Worm (Caenorhabditis elegans) whole organism, L1 larva: Measurements from ENCODE around the gene D1044.6.

Source experiments
- aly-2 ChIP-seq: fragments of 150-350 bp; optimal IDR thresholded peaks from 2 replicates; lab custom pipeline; 2014; ENCODE audit warnings: missing biosample characterization, missing genetic modification characterization
- fkh-10 ChIP-seq: sonication (generic microtip); optimal IDR thresholded peaks from 2 replicates; lab custom pipeline; 2017; ENCODE audit warnings: missing biosample characterization, missing genetic modification reagents, missing genetic modification characterization
- jun-1 ChIP-seq: fragments of 150-350 bp; optimal IDR thresholded peaks from 2 replicates; lab custom pipeline; 2014; ENCODE audit warnings: missing biosample characterization, missing genetic modification reagents, missing genetic modification characterization
- mep-1 ChIP-seq: fragments of 150-350 bp; optimal IDR thresholded peaks from 2 replicates; lab custom pipeline; 2014; ENCODE audit warnings: missing biosample characterization, missing genetic modification characterization
- nhr-11 ChIP-seq: fragments of 150-350 bp; optimal IDR thresholded peaks from 2 replicates; lab custom pipeline; 2014; ENCODE audit warnings: missing biosample characterization, missing genetic modification characterization
- nhr-12 ChIP-seq: sonication (generic microtip); optimal IDR thresholded peaks from 2 replicates; lab custom pipeline; 2017; ENCODE audit warnings: missing biosample characterization, missing genetic modification characterization
- sox-4 ChIP-seq: sonication (generic microtip); optimal IDR thresholded peaks from 2 replicates; lab custom pipeline; 2016; ENCODE audit warnings: missing genetic modification characterization, missing compliant biosample characterization
- vab-15 ChIP-seq: sonication (generic microtip); optimal IDR thresholded peaks from 2 replicates; lab custom pipeline; 2017; ENCODE audit warnings: missing genotype, mild to moderate bottlenecking, missing genetic modification characterization, missing compliant biosample characterization
- zag-1 ChIP-seq: fragments of 150-350 bp; optimal IDR thresholded peaks from 2 replicates; lab custom pipeline; 2014; ENCODE audit warnings: missing biosample characterization, missing genetic modification characterization

ce11 chrIII:5487087-5487603, 55.8 kb downstream of the D1044.6 start, which contains the start of gene osg-1:
- TF ChIP-seq aly-2 (tag; lab: Kevin White, UChicago): no peak
- no peak for TF ChIP-seq vab-15 (tag; lab: Kevin White, UChicago)
- TF ChIP-seq jun-1: no peak
- TF ChIP-seq zag-1: no peak
- TF ChIP-seq fkh-10 (GFP tag; lab: Kevin White, UChicago): no peak
- no peak for TF ChIP-seq sox-4 (tag; lab: Kevin White, UChicago)
- TF ChIP-seq nhr-11: no peak
- no peak for TF ChIP-seq mep-1
- no peak for TF ChIP-seq nhr-12
